Fruit fly (Drosophila melanogaster) S2 (cell line): ENCODE data around the gene RpS12.

ENCODE experiments used
- CG8478 ChIP-seq: fragments of >200 bp; optimal IDR thresholded peaks from 2 replicates; lab custom pipeline; 2018
- CTCF ChIP-seq, 2 experiments: fragments of >200 bp; optimal IDR thresholded peaks; 2 replicates each; lab custom pipeline; 2018

DNA sequence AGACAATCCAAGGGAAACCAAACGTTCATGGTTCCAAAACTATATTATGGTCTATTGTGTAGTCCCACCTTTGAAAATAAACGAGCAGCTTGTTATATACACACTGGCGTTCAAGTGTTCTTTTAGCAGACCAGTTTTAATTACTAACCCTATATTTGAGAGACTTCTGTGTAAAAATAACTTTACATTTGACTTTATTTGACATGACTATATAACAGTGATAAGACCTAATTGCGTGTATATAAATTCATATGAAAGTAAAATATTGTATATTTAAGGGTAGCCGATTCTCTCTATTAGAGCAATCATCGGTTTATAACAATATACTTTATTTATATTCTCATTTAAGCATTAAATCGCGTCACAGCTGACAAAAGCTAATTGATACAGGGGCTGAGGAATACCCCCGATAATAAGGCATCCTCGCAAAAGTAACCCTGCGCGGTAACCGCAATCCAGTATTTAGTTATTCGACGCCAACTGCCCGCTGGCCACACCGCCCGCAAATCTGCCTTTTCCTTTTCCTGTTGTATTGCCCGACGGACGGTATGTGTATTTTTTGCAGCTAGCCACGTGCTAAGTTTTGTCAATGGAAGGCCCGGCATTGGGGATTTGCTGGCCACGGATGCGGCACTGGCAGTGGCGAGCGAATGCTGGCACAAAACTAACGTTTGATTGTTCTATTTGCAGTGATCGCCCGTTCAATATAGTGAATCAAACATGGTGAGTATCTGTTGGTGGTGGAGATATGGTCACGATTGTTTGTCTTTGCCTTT is 18.3 kb downstream of the RpS12 start, which contains the start of gene RpS4:
- TF ChIP-seq CG8478 (lab: Kevin White, UChicago) (no peak), CTCF (optimal IDR thresholded peaks at IDR 0.05; lab: Kevin White, UChicago) (peak in 1 of 2 experiments; percentile 41)
